Fruit fly (Drosophila melanogaster) whole organism, adult: ENCODE measurements around the gene RpS29.

Experiments
- CG11617 ChIP-seq: fragments of 200-800 bp; sonication (Bioruptor generic); optimal IDR thresholded peaks from 2 replicates; lab custom pipeline; 2017; ENCODE audit warnings: mild to moderate bottlenecking, missing biosample characterization, missing genetic modification reagents, missing genetic modification characterization
- CG14711 ChIP-seq: fragments of 200-800 bp; sonication (Bioruptor generic); optimal IDR thresholded peaks from 2 replicates; lab custom pipeline; 2018; ENCODE audit warnings: missing biosample characterization, mild to moderate bottlenecking, missing genetic modification characterization, moderate library complexity
- CG1620 ChIP-seq: fragments of 200-800 bp; sonication (Bioruptor generic); optimal IDR thresholded peaks from 2 replicates; lab custom pipeline; 2016; ENCODE audit warnings: missing biosample characterization, missing genetic modification characterization
- CG33017 ChIP-seq: fragments of 200-800 bp; sonication (Bioruptor generic); optimal IDR thresholded peaks from 2 replicates; lab custom pipeline; 2018; ENCODE audit warnings: missing biosample characterization, mild to moderate bottlenecking, missing genetic modification characterization, moderate library complexity
- CG5204 ChIP-seq: fragments of 200-800 bp; sonication (Bioruptor generic); optimal IDR thresholded peaks from 2 replicates; lab custom pipeline; 2016; ENCODE audit warnings: missing biosample characterization, missing genetic modification characterization
- CG7045 ChIP-seq: fragments of 200-800 bp; sonication (Bioruptor generic); optimal IDR thresholded peaks from 2 replicates; lab custom pipeline; 2017; ENCODE audit warnings: missing biosample characterization, mild to moderate bottlenecking, missing genetic modification characterization
- CG7101 ChIP-seq: fragments of 200-800 bp; sonication (Bioruptor generic); optimal IDR thresholded peaks from 2 replicates; lab custom pipeline; 2018; ENCODE audit warnings: missing biosample characterization, mild to moderate bottlenecking, missing genetic modification characterization, moderate library complexity
- Crg-1 ChIP-seq: fragments of 200-800 bp; sonication (Bioruptor generic); optimal IDR thresholded peaks from 2 replicates; lab custom pipeline; 2016; ENCODE audit warnings: missing biosample characterization, missing genetic modification characterization
- Hr96 ChIP-seq: fragments of 200-800 bp; sonication (Bioruptor generic); optimal IDR thresholded peaks from 2 replicates; lab custom pipeline; 2016; ENCODE audit warnings: missing biosample characterization, missing genetic modification characterization
- Mnt ChIP-seq: fragments of 200-800 bp; sonication (Bioruptor generic); optimal IDR thresholded peaks from 2 replicates; lab custom pipeline; 2016; ENCODE audit warnings: missing biosample characterization, mild to moderate bottlenecking, missing genetic modification characterization
- bab1 ChIP-seq: fragments of 200-800 bp; sonication (Bioruptor generic); optimal IDR thresholded peaks from 3 replicates; lab custom pipeline; 2019; ENCODE audit warnings: missing biosample characterization, mild to moderate bottlenecking, missing genetic modification characterization, moderate library complexity
- cic ChIP-seq: fragments of 200-800 bp; sonication (Bioruptor generic); optimal IDR thresholded peaks from 2 replicates; lab custom pipeline; 2017; ENCODE audit warnings: missing biosample characterization, mild to moderate bottlenecking, missing genetic modification characterization, moderate library complexity
- cnc ChIP-seq, 2 experiments: fragments of >200 bp; optimal IDR thresholded peaks; 2 replicates each; lab custom pipeline; 2017
- kay ChIP-seq: fragments of 200-800 bp; sonication (Bioruptor generic); peaks from one replicate; lab custom pipeline; 2016; ENCODE audit warnings: missing biosample characterization, missing genetic modification characterization, borderline replicate concordance
- pad ChIP-seq: fragments of 200-800 bp; sonication (Bioruptor generic); optimal IDR thresholded peaks from 3 replicates; lab custom pipeline; 2017; ENCODE audit warnings: missing biosample characterization, missing genetic modification characterization, mild to moderate bottlenecking, moderate library complexity, missing genetic modification reagents
- tj ChIP-seq: fragments of 200-800 bp; sonication (Bioruptor generic); optimal IDR thresholded peaks from 3 replicates; lab custom pipeline; 2017; ENCODE audit warnings: missing biosample characterization, mild to moderate bottlenecking, missing genetic modification characterization, moderate library complexity
- toe ChIP-seq: fragments of 200-800 bp; sonication (Bioruptor generic); optimal IDR thresholded peaks from 2 replicates; lab custom pipeline; 2016; ENCODE audit warnings: missing biosample characterization, missing genetic modification characterization

Gene RpS29

DNA sequence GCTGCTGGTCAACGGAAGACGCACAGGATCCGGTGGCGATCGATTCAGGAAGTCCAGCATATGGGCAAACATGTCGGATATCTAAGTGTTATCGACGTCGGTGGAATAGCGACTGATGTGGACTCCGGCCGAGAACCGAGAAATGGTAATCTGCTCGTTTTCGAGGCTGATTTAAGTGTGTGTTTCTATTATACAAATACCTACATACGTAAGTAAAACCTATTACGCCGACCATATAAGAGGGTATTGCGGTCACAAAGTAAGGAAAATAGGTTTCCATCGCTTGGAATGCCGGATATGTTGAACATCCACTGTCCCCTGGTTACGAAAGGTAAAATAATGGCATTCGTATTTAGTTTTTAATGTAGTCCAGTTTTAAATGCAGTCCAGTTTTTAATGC is 40.5 kb downstream of the RpS29 start, which contains the start of gene CG9459:
Gene CG9459, minus strand, starts transcription at position 101 of the 400 bp plus-strand sequence.
- TF ChIP-seq tj (GFP tag; lab: Kevin White, UChicago) (no peak), CG33017 (tag; lab: Kevin White, UChicago) (no peak), cic (GFP tag; lab: Kevin White, UChicago) (no peak)

DNA sequence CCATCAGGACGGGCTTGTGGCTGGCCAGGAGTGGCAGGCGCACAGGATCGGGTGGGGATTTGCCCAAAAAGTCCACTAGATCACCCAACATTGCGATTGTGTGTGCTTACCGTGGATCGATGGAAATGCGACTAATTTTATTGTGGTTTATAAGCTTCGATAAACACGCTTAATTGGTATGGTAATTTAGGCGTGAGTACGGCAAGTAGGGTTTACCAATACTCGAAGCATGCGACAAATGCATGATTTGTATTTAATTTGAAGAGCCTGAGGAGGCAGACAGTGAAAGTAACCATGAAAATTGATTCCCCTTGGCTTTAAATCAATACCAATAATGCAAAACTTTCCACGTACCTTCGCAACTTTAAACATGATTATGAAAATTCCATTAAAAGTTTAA is 41.9 kb downstream of the RpS29 start, which contains the start of gene CG9458:
Gene CG9458, minus strand, starts transcription at position 101 of the 400 bp plus-strand sequence.
- TF ChIP-seq Crg-1 (no peak), tj (GFP tag; lab: Kevin White, UChicago) (no peak), bab1 (GFP tag; lab: Kevin White, UChicago) (no peak), cic (GFP tag; lab: Kevin White, UChicago) (no peak), CG33017 (tag; lab: Kevin White, UChicago) (no peak), CG7045 (no peak), CG7101 (tag; lab: Kevin White, UChicago) (no peak), kay (GFP tag; lab: Kevin White, UChicago) (no peak), toe (no peak), CG11617 (GFP tag; lab: Kevin White, UChicago) (no peak), pad (GFP tag; lab: Kevin White, UChicago) (no peak), CG1620 (GFP tag; lab: Kevin White, UChicago) (no peak), CG14711 (no peak), CG5204 (GFP tag; lab: Kevin White, UChicago) (no peak)

- no peak for TF ChIP-seq cnc (optimal IDR thresholded peaks at IDR 0.05; lab: Kevin White, UChicago)
Observed at dm6 chr3R:9821091-9821490, 43.2 kb downstream of the RpS29 start, which contains the start of gene CG42857. TSS of gene CG42857 (minus strand) at chr3R:9821191.

DNA sequence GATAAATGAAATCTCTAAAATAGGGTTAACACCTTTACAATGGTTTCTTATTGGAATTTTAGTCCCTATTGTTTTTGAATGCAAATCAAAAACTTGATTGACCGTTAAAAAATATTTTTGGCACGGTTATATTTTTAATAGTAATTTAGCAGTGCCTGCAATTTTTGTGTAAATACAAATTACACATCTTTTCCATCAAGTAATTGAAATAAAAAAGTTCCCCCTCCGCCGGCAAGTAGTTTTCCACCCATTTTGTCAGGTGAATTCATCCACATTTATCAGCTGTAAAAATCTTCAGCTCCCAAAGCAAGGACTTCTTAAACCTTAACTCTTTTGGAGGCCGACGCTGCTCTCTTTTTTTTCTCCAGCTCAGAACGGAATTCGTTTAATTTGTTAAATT is 45.9 kb downstream of the RpS29 start, which contains the start of gene CG34302:
Gene CG34302, minus strand, starts transcription at position 101 of the 400 bp plus-strand sequence.
- TF ChIP-seq CG5204 (GFP tag; lab: Kevin White, UChicago) (no peak), kay (GFP tag; lab: Kevin White, UChicago) (no peak), Hr96 (GFP tag; lab: Kevin White, UChicago) (no peak), CG11617 (GFP tag; lab: Kevin White, UChicago) (no peak), CG7101 (tag; lab: Kevin White, UChicago) (no peak), cnc (optimal IDR thresholded peaks at IDR 0.05; lab: Kevin White, UChicago) (no peak), pad (GFP tag; lab: Kevin White, UChicago) (no peak), Crg-1 (no peak), Mnt (no peak)
